Fruit fly (Drosophila melanogaster) whole organism, embryonic: ENCODE data around the gene CG13250.

Experiments
- BtbVII ChIP-seq: fragments of 200-800 bp; sonication (Bioruptor generic); optimal IDR thresholded peaks from 3 replicates; lab custom pipeline; 2017; ENCODE audit warnings: missing biosample characterization, mild to moderate bottlenecking, missing genetic modification characterization
- CG10147 ChIP-seq: fragments of 200-800 bp; sonication (Bioruptor generic); optimal IDR thresholded peaks from 2 replicates; lab custom pipeline; 2019; ENCODE audit warnings: missing biosample characterization, mild to moderate bottlenecking, missing genetic modification characterization, moderate library complexity
- CG11560 ChIP-seq: fragments of 200-800 bp; sonication (Bioruptor generic); IDR thresholded peaks from 3 replicates; pipeline ENCODE4 v1.3.6; 2022; ENCODE audit warnings: missing biosample characterization, missing genetic modification characterization
- CG11723 ChIP-seq: fragments of 200-800 bp; sonication (Bioruptor generic); optimal IDR thresholded peaks from 2 replicates; lab custom pipeline; 2017; ENCODE audit warnings: missing biosample characterization, mild to moderate bottlenecking, missing genetic modification characterization
- CG12769 ChIP-seq: fragments of 200-800 bp; sonication (Bioruptor generic); optimal IDR thresholded peaks from 2 replicates; lab custom pipeline; 2019; ENCODE audit warnings: missing biosample characterization, mild to moderate bottlenecking, missing genetic modification characterization, moderate library complexity
- CG13894 ChIP-seq: fragments of 200-800 bp; sonication (Bioruptor generic); optimal IDR thresholded peaks from 3 replicates; lab custom pipeline; 2018; ENCODE audit warnings: missing biosample characterization, mild to moderate bottlenecking, missing genetic modification characterization, moderate library complexity
- CG15479 ChIP-seq: fragments of 200-800 bp; sonication (Bioruptor generic); optimal IDR thresholded peaks from 3 replicates; lab custom pipeline; 2019; ENCODE audit warnings: missing biosample characterization, mild to moderate bottlenecking, missing genetic modification characterization, moderate library complexity
- CG16863 ChIP-seq: fragments of 200-800 bp; sonication (Bioruptor generic); optimal IDR thresholded peaks from 3 replicates; lab custom pipeline; 2016; ENCODE audit warnings: missing biosample characterization, missing genetic modification characterization
- CG1792 ChIP-seq: fragments of 200-800 bp; sonication (Bioruptor generic); optimal IDR thresholded peaks from 2 replicates; lab custom pipeline; 2016; ENCODE audit warnings: missing biosample characterization, missing genetic modification characterization
- CG2116 ChIP-seq: fragments of 200-800 bp; sonication (Bioruptor generic); optimal IDR thresholded peaks from 3 replicates; lab custom pipeline; 2018; ENCODE audit warnings: missing biosample characterization, mild to moderate bottlenecking, missing genetic modification characterization
- CG2712 ChIP-seq: fragments of 200-800 bp; optimal IDR thresholded peaks from 3 replicates; lab custom pipeline; 2019; ENCODE audit warnings: missing biosample characterization, mild to moderate bottlenecking, missing genetic modification characterization, moderate library complexity
- CG2889 ChIP-seq: fragments of 200-800 bp; sonication (Bioruptor generic); IDR thresholded peaks from 3 replicates; pipeline ENCODE4 v1.3.6; 2022; ENCODE audit warnings: missing biosample characterization, missing genetic modification characterization
- CG32767 ChIP-seq: fragments of 200-800 bp; sonication (Bioruptor generic); IDR thresholded peaks from 2 replicates; pipeline ENCODE4 v1.3.6; 2022; ENCODE audit warnings: missing biosample characterization, missing genetic modification characterization
- CG4424 ChIP-seq: fragments of 200-800 bp; sonication (Bioruptor generic); optimal IDR thresholded peaks from 3 replicates; lab custom pipeline; 2016; ENCODE audit warnings: missing biosample characterization, missing genetic modification characterization
- CG4854 ChIP-seq: fragments of 200-800 bp; sonication (Bioruptor generic); optimal IDR thresholded peaks from 2 replicates; lab custom pipeline; 2016; ENCODE audit warnings: missing biosample characterization, missing genetic modification characterization, inconsistent platforms
- CG6254 ChIP-seq: fragments of 200-800 bp; sonication (Bioruptor generic); optimal IDR thresholded peaks from 3 replicates; lab custom pipeline; 2017; ENCODE audit warnings: mild to moderate bottlenecking, missing biosample characterization, missing genetic modification reagents, missing genetic modification characterization
- CG8281 ChIP-seq: fragments of 200-800 bp; sonication (Bioruptor generic); optimal IDR thresholded peaks from 2 replicates; lab custom pipeline; 2018; ENCODE audit warnings: missing biosample characterization, mild to moderate bottlenecking, missing genetic modification characterization, moderate library complexity
- CG8290 ChIP-seq, 3 experiments: fragments of 200-800 bp; sonication (Bioruptor generic); optimal IDR thresholded peaks; 2 replicates each; lab custom pipeline; 2016 to 2019; ENCODE audit warnings: missing biosample characterization in 3 of 3, missing genetic modification characterization in 3 of 3, mild to moderate bottlenecking in 2 of 3, moderate library complexity in 1 of 3
- CkIIα-i1 ChIP-seq: fragments of 200-800 bp; sonication (Bioruptor generic); IDR thresholded peaks from 2 replicates; pipeline ENCODE4 v1.3.6; 2022; ENCODE audit warnings: missing biosample characterization, missing genetic modification characterization
- D19B ChIP-seq: fragments of 200-800 bp; sonication (Bioruptor generic); optimal IDR thresholded peaks from 2 replicates; lab custom pipeline; 2017; ENCODE audit warnings: missing biosample characterization, mild to moderate bottlenecking, missing genetic modification characterization
- Dad ChIP-seq: fragments of 200-800 bp; sonication (Bioruptor generic); optimal IDR thresholded peaks from 3 replicates; lab custom pipeline; 2016; ENCODE audit warnings: missing biosample characterization, missing genetic modification characterization
- Doc3 ChIP-seq: fragments of 200-800 bp; sonication (Bioruptor generic); IDR thresholded peaks from 3 replicates; pipeline ENCODE4 v1.3.6; 2022; ENCODE audit warnings: missing biosample characterization, missing genetic modification characterization; ENCODE audit not compliant: partially characterized antibody
- H2.0 ChIP-seq: fragments of 200-800 bp; sonication (Bioruptor generic); IDR thresholded peaks from 2 replicates; pipeline ENCODE4 v1.3.6; 2022; ENCODE audit warnings: missing biosample characterization, missing genetic modification characterization
- Hand ChIP-seq: fragments of 200-800 bp; sonication (Bioruptor generic); optimal IDR thresholded peaks from 2 replicates; lab custom pipeline; 2017; ENCODE audit warnings: mild to moderate bottlenecking, missing biosample characterization, missing genetic modification reagents, missing genetic modification characterization
- MBD-R2 ChIP-seq: fragments of 200-800 bp; sonication (Bioruptor generic); IDR thresholded peaks from 2 replicates; pipeline ENCODE4 v1.3.6; 2022; ENCODE audit warnings: missing biosample characterization, missing genetic modification characterization
- Mrtf ChIP-seq: fragments of 200-800 bp; sonication (Bioruptor generic); IDR thresholded peaks from 3 replicates; pipeline ENCODE4 v1.3.6; 2022; ENCODE audit warnings: missing biosample characterization, missing genetic modification characterization
- Nf-YA ChIP-seq: fragments of 200-800 bp; sonication (Bioruptor generic); IDR thresholded peaks from 2 replicates; pipeline ENCODE4 v1.3.6; 2022; ENCODE audit warnings: missing biosample characterization, missing genetic modification characterization
- Oli ChIP-seq: fragments of 200-800 bp; sonication (Bioruptor generic); optimal IDR thresholded peaks from 2 replicates; lab custom pipeline; 2018; ENCODE audit warnings: missing biosample characterization, mild to moderate bottlenecking, missing genetic modification characterization, moderate library complexity
- PHDP ChIP-seq: fragments of 200-800 bp; sonication (Bioruptor generic); optimal IDR thresholded peaks from 3 replicates; lab custom pipeline; 2018; ENCODE audit warnings: missing biosample characterization, mild to moderate bottlenecking, missing genetic modification characterization, moderate library complexity
- Trl ChIP-seq, 3 experiments: fragments of >200 bp in 2 of 3; fragments of 200-800 bp in 1 of 3; sonication (Bioruptor generic) in 1 of 3; optimal IDR thresholded peaks; 2 replicates in 1 of 3; 3 replicates in 2 of 3; lab custom pipeline; 2016 to 2017; ENCODE audit warnings: missing biosample characterization in 1 of 3, missing genetic modification characterization in 1 of 3
- aop ChIP-seq: fragments of 200-800 bp; sonication (Bioruptor generic); IDR thresholded peaks from 2 replicates; pipeline ENCODE4 v1.3.6; 2022; ENCODE audit warnings: missing biosample characterization, missing genetic modification characterization
- crol ChIP-seq: fragments of 200-800 bp; sonication (Bioruptor generic); IDR thresholded peaks from 2 replicates; pipeline ENCODE4 v1.3.6; 2022; ENCODE audit warnings: missing biosample characterization, missing genetic modification characterization
- dati ChIP-seq: fragments of 200-800 bp; sonication (Bioruptor generic); IDR thresholded peaks from 2 replicates; pipeline ENCODE4 v1.3.6; 2022; ENCODE audit warnings: missing biosample characterization, missing genetic modification characterization
- dm ChIP-seq: fragments of 200-800 bp; sonication (Bioruptor generic); optimal IDR thresholded peaks from 3 replicates; lab custom pipeline; 2016; ENCODE audit warnings: missing biosample characterization, missing genetic modification characterization
- dmrt99B ChIP-seq: fragments of 200-800 bp; sonication (Bioruptor generic); optimal IDR thresholded peaks from 2 replicates; lab custom pipeline; 2018; ENCODE audit warnings: missing biosample characterization, mild to moderate bottlenecking, missing genetic modification characterization, moderate library complexity
- ewg ChIP-seq: fragments of 200-800 bp; sonication (Bioruptor generic); optimal IDR thresholded peaks from 3 replicates; lab custom pipeline; 2017; ENCODE audit warnings: mild to moderate bottlenecking, missing biosample characterization, missing genetic modification reagents, missing genetic modification characterization
- exex ChIP-seq: fragments of 200-800 bp; sonication (Bioruptor generic); optimal IDR thresholded peaks from 4 replicates; lab custom pipeline; 2018; ENCODE audit warnings: missing biosample characterization, mild to moderate bottlenecking, missing genetic modification characterization, moderate library complexity
- fd96Cb ChIP-seq: fragments of 200-800 bp; sonication (Bioruptor generic); optimal IDR thresholded peaks from 2 replicates; lab custom pipeline; 2018; ENCODE audit warnings: missing biosample characterization, mild to moderate bottlenecking, missing genetic modification characterization, moderate library complexity
- gfzf ChIP-seq: fragments of 200-800 bp; sonication (Bioruptor generic); optimal IDR thresholded peaks from 2 replicates; lab custom pipeline; 2016; ENCODE audit warnings: missing biosample characterization, mild to moderate bottlenecking, missing genetic modification characterization, moderate library complexity
- kay ChIP-seq: fragments of 200-800 bp; sonication (Bioruptor generic); optimal IDR thresholded peaks from 2 replicates; lab custom pipeline; 2016; ENCODE audit warnings: missing biosample characterization, missing genetic modification characterization
- oc ChIP-seq: fragments of 200-800 bp; sonication (Bioruptor generic); optimal IDR thresholded peaks from 2 replicates; lab custom pipeline; 2018; ENCODE audit warnings: missing biosample characterization, mild to moderate bottlenecking, missing genetic modification characterization, moderate library complexity
- rib ChIP-seq: fragments of 200-800 bp; sonication (Bioruptor generic); IDR thresholded peaks from 2 replicates; pipeline ENCODE4 v1.3.6; 2022; ENCODE audit warnings: missing biosample characterization, missing genetic modification characterization
- sc ChIP-seq, 3 experiments: fragments of >200 bp in 2 of 3; fragments of 200-800 bp in 1 of 3; sonication (Bioruptor generic) in 1 of 3; optimal IDR thresholded peaks; 2 replicates in 2 of 3; 3 replicates in 1 of 3; lab custom pipeline; 2017; ENCODE audit warnings: mild to moderate bottlenecking in 1 of 3, missing biosample characterization in 1 of 3, missing genetic modification characterization in 1 of 3, missing genetic modification reagents in 1 of 3
- sim ChIP-seq: fragments of 200-800 bp; sonication (Bioruptor generic); IDR thresholded peaks from 2 replicates; pipeline ENCODE4 v1.3.6; 2022; ENCODE audit warnings: missing biosample characterization, missing genetic modification characterization
- slbo ChIP-seq: fragments of 200-800 bp; sonication (Bioruptor generic); IDR thresholded peaks from 2 replicates; pipeline ENCODE4 v1.3.6; 2022; ENCODE audit warnings: missing biosample characterization, missing genetic modification characterization
- tgo ChIP-seq: fragments of 200-800 bp; sonication (Bioruptor generic); IDR thresholded peaks from 3 replicates; pipeline ENCODE4 v1.3.6; 2022; ENCODE audit warnings: missing biosample characterization, missing genetic modification characterization
- vnd ChIP-seq: fragments of 200-800 bp; sonication (Bioruptor generic); IDR thresholded peaks from 3 replicates; pipeline ENCODE4 v1.3.6; 2022; ENCODE audit warnings: missing biosample characterization, missing genetic modification characterization; ENCODE audit not compliant: partially characterized antibody
- zen ChIP-seq: fragments of 200-800 bp; sonication (Bioruptor generic); optimal IDR thresholded peaks from 3 replicates; lab custom pipeline; 2018; ENCODE audit warnings: missing biosample characterization, mild to moderate bottlenecking, missing genetic modification characterization, moderate library complexity

Gene CG13250

DNA sequence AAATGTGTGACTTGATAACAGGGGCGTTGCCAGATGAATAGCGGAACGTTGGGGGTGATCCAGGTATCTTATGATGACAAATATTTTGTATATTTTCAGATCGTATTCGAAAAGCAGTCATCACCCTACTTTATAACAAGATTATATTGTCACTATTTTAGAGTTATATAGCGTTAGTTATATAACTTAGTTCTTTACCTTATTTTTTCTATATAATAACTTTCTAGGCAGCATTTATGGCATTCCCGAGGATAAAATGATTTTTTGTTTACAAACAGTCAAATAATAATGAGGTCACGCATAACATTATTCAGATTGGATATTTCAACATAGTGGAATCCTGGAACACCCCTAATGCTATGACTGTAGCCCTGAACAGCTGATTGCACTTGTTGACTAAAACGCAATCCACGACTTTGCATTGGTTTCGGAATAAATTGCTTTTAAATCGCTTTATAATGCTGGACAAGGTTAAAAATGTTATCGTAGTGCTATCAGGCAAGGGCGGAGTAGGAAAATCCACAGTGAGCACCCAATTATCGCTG is 7.2 kb upstream of the CG13250 start, which contains the start of gene Nubp2 (continued):
- TF ChIP-seq CkIIα-i1 (GFP tag; lab: Robert Waterston, UW): no peak
- TF ChIP-seq slbo (GFP tag; lab: Robert Waterston, UW): peak; percentile 96
- TF ChIP-seq MBD-R2: peak; percentile 81
- peak; percentile 83 for TF ChIP-seq CG6254
- peak; percentile 78 for TF ChIP-seq Nf-YA (GFP tag; lab: Robert Waterston, UW)
- peak; percentile 91 for TF ChIP-seq BtbVII
- TF ChIP-seq oc (tag; lab: Kevin White, UChicago): peak; percentile 86
- TF ChIP-seq CG11560 (tag; lab: Robert Waterston, UW): peak; percentile 83
- TF ChIP-seq dmrt99B (tag; lab: Kevin White, UChicago): peak; percentile 93
- TF ChIP-seq CG2889 (GFP tag; lab: Robert Waterston, UW): no peak; the same call in 1 of the 3 replicates
- TF ChIP-seq vnd: no peak
- TF ChIP-seq tgo (GFP tag; lab: Robert Waterston, UW): peak; percentile 95
- TF ChIP-seq CG16863 (GFP tag; lab: Kevin White, UChicago): peak; percentile 91
- TF ChIP-seq ewg (GFP tag; lab: Kevin White, UChicago): peak; percentile 90
- TF ChIP-seq CG12769 (tag; lab: Kevin White, UChicago): peak; percentile 94
- TF ChIP-seq CG8290 (GFP tag; optimal IDR thresholded peaks at IDR 0.05; lab: Kevin White, UChicago): peak; percentile 93
- TF ChIP-seq CG8290 (tag; optimal IDR thresholded peaks at IDR 0.05; lab: Kevin White, UChicago): peak; percentile 86 to 90
- TF ChIP-seq CG8281 (tag; lab: Kevin White, UChicago): peak; percentile 85
- peak; percentile 96 for TF ChIP-seq kay
- TF ChIP-seq aop (GFP tag; lab: Robert Waterston, UW): 0 out of 2 replicates have a peak, but pooled peaks have one; percentile 13
- no peak for TF ChIP-seq Doc3
- TF ChIP-seq crol: no peak
- TF ChIP-seq rib (GFP tag; lab: Robert Waterston, UW): peak; percentile 89
- TF ChIP-seq gfzf: peak; percentile 14
- TF ChIP-seq CG4854 (GFP tag; lab: Kevin White, UChicago): peak; percentile 87
- peak; percentile 96 for TF ChIP-seq PHDP (tag; lab: Kevin White, UChicago)
- TF ChIP-seq D19B (GFP tag; lab: Kevin White, UChicago): peak; percentile 89
- TF ChIP-seq dm (GFP tag; lab: Kevin White, UChicago): peak; percentile 86
- TF ChIP-seq Hand (GFP tag; lab: Kevin White, UChicago): peak; percentile 83
- peak; percentile 89 for TF ChIP-seq exex
- no peak for TF ChIP-seq sc (optimal IDR thresholded peaks at IDR 0.05; lab: Kevin White, UChicago)
- peak; percentile 90 for TF ChIP-seq sc (GFP tag; optimal IDR thresholded peaks at IDR 0.05; lab: Kevin White, UChicago)
- TF ChIP-seq CG15479 (GFP tag; lab: Kevin White, UChicago): peak; percentile 52
- TF ChIP-seq CG32767 (GFP tag; lab: Robert Waterston, UW): peak; percentile 92
- TF ChIP-seq CG2712: peak; percentile 97
- TF ChIP-seq CG2116 (GFP tag; lab: Kevin White, UChicago): peak; percentile 84
- peak; percentile 87 for TF ChIP-seq CG1792 (GFP tag; lab: Kevin White, UChicago)
- TF ChIP-seq H2.0: peak; percentile 90
- peak; percentile 95 for TF ChIP-seq fd96Cb
- peak; percentile 95 for TF ChIP-seq CG13894 (tag; lab: Kevin White, UChicago)
- peak; percentile 63; the same call in 1 of the 2 replicates for TF ChIP-seq dati (GFP tag; lab: Robert Waterston, UW)
- peak; percentile 95 for TF ChIP-seq Oli (tag; lab: Kevin White, UChicago)
- TF ChIP-seq CG4424 (GFP tag; lab: Kevin White, UChicago): peak; percentile 96
- peak; percentile 95 for TF ChIP-seq CG10147 (GFP tag; lab: Kevin White, UChicago)
- peak; percentile 89 for TF ChIP-seq Mrtf (GFP tag; lab: Robert Waterston, UW)
- TF ChIP-seq Dad (GFP tag; lab: Kevin White, UChicago): peak; percentile 92
- peak; percentile 96 for TF ChIP-seq zen
- peak; percentile 84 for TF ChIP-seq sim
- peak; percentile 93 for TF ChIP-seq CG11723 (GFP tag; lab: Kevin White, UChicago)
- no peak for TF ChIP-seq Trl (optimal IDR thresholded peaks at IDR 0.05; lab: Kevin White, UChicago)
- peak; percentile 92 for TF ChIP-seq Trl (GFP tag; optimal IDR thresholded peaks at IDR 0.05; lab: Kevin White, UChicago)
